Worm (Caenorhabditis elegans): ENCODE results near the gene hbl-1.

The hbl-1 gene

DNA sequence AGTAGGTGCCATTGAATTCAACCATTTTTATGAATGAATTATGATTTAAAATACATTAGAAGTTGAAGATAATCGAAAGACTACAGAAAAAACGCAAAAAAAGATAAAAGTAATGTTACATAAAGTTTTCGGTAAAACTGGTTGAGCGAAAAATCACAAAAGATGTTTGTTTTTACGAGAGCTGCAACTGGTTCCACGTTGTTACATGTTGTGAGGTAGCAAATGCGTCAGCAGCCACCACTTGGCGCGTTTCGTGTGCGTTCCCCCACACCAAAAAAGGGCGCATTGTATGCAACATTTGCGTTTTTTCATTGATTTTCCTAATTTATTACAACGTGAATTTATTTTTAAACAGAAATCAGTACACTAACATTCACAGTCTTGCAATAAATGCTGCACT, 39.8 kb upstream of the hbl-1 start, which contains the start of gene gakh-1 (continued):
- TF ChIP-seq ceh-79 (tag; optimal IDR thresholded peaks at IDR 0.05) = no peak
- TF ChIP-seq Y79H2A.3 (GFP tag; conservative IDR thresholded peaks at IDR 0.05) = no peak
- no peak for TF ChIP-seq F57C9.4 (tag; optimal IDR thresholded peaks at IDR 0.05)
- no peak for TF ChIP-seq unc-130 (GFP tag; optimal IDR thresholded peaks at IDR 0.05)
- TF ChIP-seq ztf-22 (GFP tag; optimal IDR thresholded peaks at IDR 0.05) = no peak
- no peak for TF ChIP-seq ceh-58 (GFP tag; IDR thresholded peaks at IDR 0.05)
- TF ChIP-seq attf-3 (GFP tag; conservative IDR thresholded peaks at IDR 0.05) = no peak
- TF ChIP-seq gei-17 (GFP tag; optimal IDR thresholded peaks at IDR 0.05) = peak; percentile 2
- TF ChIP-seq efl-1 (GFP tag; optimal IDR thresholded peaks at IDR 0.05) = no peak
- TF ChIP-seq attf-6 (GFP tag; IDR thresholded peaks at IDR 0.05) = no peak
- peak; percentile 48 for TF ChIP-seq dox-1 (GFP tag; IDR thresholded peaks at IDR 0.05)
- no peak for TF ChIP-seq egrh-3 (GFP tag; IDR thresholded peaks at IDR 0.05)
- no peak for TF ChIP-seq egl-18 (GFP tag; IDR thresholded peaks at IDR 0.05)
- no peak for TF ChIP-seq lag-1 (GFP tag; IDR thresholded peaks at IDR 0.05)
- no peak for TF ChIP-seq zim-3 (tag; optimal IDR thresholded peaks at IDR 0.05)
- no peak for TF ChIP-seq ets-4 (GFP tag; optimal IDR thresholded peaks at IDR 0.05)
- no peak for TF ChIP-seq B0261.1 (tag; optimal IDR thresholded peaks at IDR 0.05)
- no peak for TF ChIP-seq ztf-6 (GFP tag; IDR thresholded peaks at IDR 0.05)
- TF ChIP-seq nhr-90 (tag; optimal IDR thresholded peaks at IDR 0.05) = no peak
- no peak for TF ChIP-seq aptf-2 (GFP tag; conservative IDR thresholded peaks at IDR 0.05)
- TF ChIP-seq nfya-2 (GFP tag; IDR thresholded peaks at IDR 0.05) = no peak
- TF ChIP-seq madf-10 (tag; optimal IDR thresholded peaks at IDR 0.05) = no peak
- TF ChIP-seq Y95B8A.8 (GFP tag; IDR thresholded peaks at IDR 0.05) = no peak
- TF ChIP-seq F10E7.11 (tag; optimal IDR thresholded peaks at IDR 0.05) = no peak
- no peak for TF ChIP-seq Y53F4B.3 (GFP tag; IDR thresholded peaks at IDR 0.05)
- TF ChIP-seq madf-3 (GFP tag; IDR thresholded peaks at IDR 0.05) = no peak
- TF ChIP-seq attf-5 (GFP tag; optimal IDR thresholded peaks at IDR 0.05) = peak; percentile 12
- no peak for TF ChIP-seq nhr-27 (tag; optimal IDR thresholded peaks at IDR 0.05)
- TF ChIP-seq mes-4 (tag; optimal IDR thresholded peaks at IDR 0.05) = no peak
- no peak for TF ChIP-seq lir-1 (GFP tag; conservative IDR thresholded peaks at IDR 0.05)
- TF ChIP-seq B0336.3 (GFP tag; IDR thresholded peaks at IDR 0.05) = no peak
- TF ChIP-seq ceh-100 (GFP tag; IDR thresholded peaks at IDR 0.05) = no peak
- no peak for TF ChIP-seq snpc-1.1 (tag; optimal IDR thresholded peaks at IDR 0.05; ENCODE audit: insufficient read depth)
- TF ChIP-seq bed-1 (GFP tag; IDR thresholded peaks at IDR 0.05) = no peak
- TF ChIP-seq nhr-120 (GFP tag; IDR thresholded peaks at IDR 0.05) = no peak
- no peak for TF ChIP-seq die-1 (tag; optimal IDR thresholded peaks at IDR 0.05)
- TF ChIP-seq madf-8 (GFP tag; conservative IDR thresholded peaks at IDR 0.05) = no peak
- no peak for TF ChIP-seq nfya-1 (tag; optimal IDR thresholded peaks at IDR 0.05; ENCODE audit: borderline replicate concordance, insufficient read depth)
- TF ChIP-seq lin-40 (tag; optimal IDR thresholded peaks at IDR 0.05) = peak; percentile 68

DNA sequence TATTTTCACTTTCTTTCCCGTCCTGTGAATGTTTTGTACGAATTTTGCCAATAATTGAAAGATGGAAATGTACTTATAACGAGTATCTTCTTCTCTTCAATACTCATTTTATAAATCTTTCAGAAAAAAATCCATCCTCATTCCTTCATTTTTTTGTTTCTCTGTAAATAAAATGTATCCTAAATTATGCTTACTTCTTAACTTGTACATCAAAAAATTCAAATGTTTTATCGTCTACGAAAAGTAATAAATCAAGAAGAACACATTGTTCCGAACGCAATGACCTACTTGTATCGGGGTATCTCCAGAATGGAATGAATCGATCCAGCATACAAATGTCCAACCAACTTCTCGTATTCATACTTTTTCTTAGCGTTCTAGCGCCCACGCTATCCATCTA, 35.7 kb upstream of the hbl-1 start, which contains the start of gene F46G11.6:
F46G11.6 (plus strand) TSS at position 301 of the 400 bp plus-strand sequence.
- TF ChIP-seq Y95B8A.8 (GFP tag; IDR thresholded peaks at IDR 0.05) = no peak
- no peak for TF ChIP-seq K12H6.12 (tag; optimal IDR thresholded peaks at IDR 0.05)
- TF ChIP-seq ekl-4 (GFP tag; IDR thresholded peaks at IDR 0.05) = no peak
- TF ChIP-seq tbx-9 (tag; optimal IDR thresholded peaks at IDR 0.05; ENCODE audit: borderline replicate concordance) = no peak
- no peak for TF ChIP-seq fkh-3 (tag; optimal IDR thresholded peaks at IDR 0.05)
- no peak for TF ChIP-seq Y56A3A.18 (GFP tag; IDR thresholded peaks at IDR 0.05)
- TF ChIP-seq ztf-3 (GFP tag; optimal IDR thresholded peaks at IDR 0.05) = no peak
- no peak for TF ChIP-seq ceh-27 (GFP tag; optimal IDR thresholded peaks at IDR 0.05)
- TF ChIP-seq unc-62 (GFP tag; optimal IDR thresholded peaks at IDR 0.05) = no peak

Measured in whole organism, young adult.